Fruit fly (Drosophila melanogaster): Measurements from ENCODE around the gene Men-b.
A peak's percentile ranks its signal among the peaks of the same experiment; 100 is the strongest.

Men-b gene

dm6 chr3R:27139963-27140362 lies 11.5 kb upstream of the Men-b start (continued):
- TF ChIP-seq bsh (GFP tag; optimal IDR thresholded peaks at IDR 0.05) (peak in 1 of 2 experiments; percentile 13), Hmx (GFP tag; optimal IDR thresholded peaks at IDR 0.05) (no peak), CG6791 (GFP tag; IDR thresholded peaks at IDR 0.05; ENCODE audit: partially characterized antibody) (peak; percentile 38; the same call in 1 of the 3 replicates), nmo (GFP tag; optimal IDR thresholded peaks at IDR 0.05) (peak; percentile 20), Hr78 (GFP tag; optimal IDR thresholded peaks at IDR 0.05) (peak in 1 of 2 experiments; percentile 21), sens (GFP tag) (peak; percentile 91), chif (GFP tag; optimal IDR thresholded peaks at IDR 0.05) (no peak), Sox102F (GFP tag; optimal IDR thresholded peaks at IDR 0.05) (peak; percentile 31)

dm6 chr3R:27148812-27149769 lies 2.4 kb upstream of the Men-b start:
- no peak for TF ChIP-seq ato (GFP tag; IDR thresholded peaks at IDR 0.05; ENCODE audit: partially characterized antibody)
- TF ChIP-seq CG17802 (tag; optimal IDR thresholded peaks at IDR 0.05), result no peak
- no peak for TF ChIP-seq al (GFP tag; IDR thresholded peaks at IDR 0.05)
- TF ChIP-seq lab (GFP tag; optimal IDR thresholded peaks at IDR 0.05), result peak; percentile 18
- no peak for TF ChIP-seq CG3065 (GFP tag; optimal IDR thresholded peaks at IDR 0.05)
- TF ChIP-seq tx (GFP tag; optimal IDR thresholded peaks at IDR 0.05), result no peak
- TF ChIP-seq tup (GFP tag; optimal IDR thresholded peaks at IDR 0.05), result no peak
- no peak for TF ChIP-seq CG6765 (GFP tag; optimal IDR thresholded peaks at IDR 0.05)
- TF ChIP-seq sug (tag; optimal IDR thresholded peaks at IDR 0.05), result peak; percentile 56
- TF ChIP-seq unpg (GFP tag; optimal IDR thresholded peaks at IDR 0.05), result no peak
- TF ChIP-seq Mrtf (GFP tag; IDR thresholded peaks at IDR 0.05), result no peak
- no peak for TF ChIP-seq Jarid2 (GFP tag; optimal IDR thresholded peaks at IDR 0.05)
- TF ChIP-seq H2.0 (GFP tag; IDR thresholded peaks at IDR 0.05), result no peak
- no peak for TF ChIP-seq lbe (GFP tag; optimal IDR thresholded peaks at IDR 0.05)
- TF ChIP-seq CG9876 (GFP tag; optimal IDR thresholded peaks at IDR 0.05), result no peak
- TF ChIP-seq Atf6 (GFP tag; IDR thresholded peaks at IDR 0.05), result no peak
- no peak for TF ChIP-seq Adf1 (GFP tag; IDR thresholded peaks at IDR 0.05)
- no peak for TF ChIP-seq Hr39 (optimal IDR thresholded peaks at IDR 0.05)
- no peak for TF ChIP-seq CG17328 (GFP tag; IDR thresholded peaks at IDR 0.05)
- TF ChIP-seq CG9817 (tag; optimal IDR thresholded peaks at IDR 0.05), result no peak
- TF ChIP-seq croc (GFP tag; conservative IDR thresholded peaks at IDR 0.05), result 0 out of 3 replicates have a peak, but pooled peaks have one; percentile 14
- no peak for TF ChIP-seq ind (GFP tag; optimal IDR thresholded peaks at IDR 0.05)
- TF ChIP-seq CG16779 (GFP tag; IDR thresholded peaks at IDR 0.05), result no peak
- TF ChIP-seq ftz-f1 (GFP tag; optimal IDR thresholded peaks at IDR 0.05), result peak; percentile 92
- TF ChIP-seq HmgZ (tag; optimal IDR thresholded peaks at IDR 0.05), result no peak
- TF ChIP-seq CG14667 (GFP tag; IDR thresholded peaks at IDR 0.05), result no peak
- no peak for TF ChIP-seq CG14860 (GFP tag; IDR thresholded peaks at IDR 0.05; ENCODE audit: partially characterized antibody)
- TF ChIP-seq CG7745 (tag; optimal IDR thresholded peaks at IDR 0.05), result peak; percentile 28
- TF ChIP-seq luna (GFP tag; optimal IDR thresholded peaks at IDR 0.05), result no peak
- TF ChIP-seq Nf-YC (tag; optimal IDR thresholded peaks at IDR 0.05), result no peak
- TF ChIP-seq CG8944 (GFP tag; optimal IDR thresholded peaks at IDR 0.05), result no peak
- no peak for TF ChIP-seq CG18011 (GFP tag; optimal IDR thresholded peaks at IDR 0.05)
- TF ChIP-seq cg (GFP tag; optimal IDR thresholded peaks at IDR 0.05), result no peak
- TF ChIP-seq C15 (GFP tag; IDR thresholded peaks at IDR 0.05), result no peak
- no peak for TF ChIP-seq Gsc (GFP tag; IDR thresholded peaks at IDR 0.05)
- peak; percentile 32 for TF ChIP-seq CG13894 (tag; optimal IDR thresholded peaks at IDR 0.05)
- TF ChIP-seq BEAF-32 (GFP tag; optimal IDR thresholded peaks at IDR 0.05), result no peak
- TF ChIP-seq Eip74EF (GFP tag; optimal IDR thresholded peaks at IDR 0.05), result no peak
- no peak for TF ChIP-seq crp (GFP tag; optimal IDR thresholded peaks at IDR 0.05)

All from whole organism, embryonic.